Fruit fly (Drosophila melanogaster): ENCODE measurements around the gene kto.

DNA sequence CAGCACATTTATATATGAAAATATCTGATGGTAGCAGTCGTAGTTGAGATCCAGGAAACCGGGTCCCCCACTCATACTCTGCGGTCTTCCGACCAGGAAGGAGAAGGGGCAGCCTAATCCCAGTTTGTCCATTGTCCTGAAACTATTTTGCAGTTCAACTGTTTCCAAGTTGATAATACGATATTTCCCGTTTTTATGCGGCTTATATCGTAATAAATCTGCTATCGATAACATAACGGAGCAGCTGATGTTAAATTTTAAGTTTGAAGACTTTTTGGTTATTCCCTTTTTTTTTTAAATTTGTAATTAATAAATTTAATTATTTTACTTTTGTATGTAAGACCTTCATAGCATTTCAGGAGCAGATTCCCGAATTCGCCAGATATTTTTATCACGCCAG lies 35.3 kb upstream of the kto start, which contains the start of gene CG14102:
- TF ChIP-seq CG6272 (GFP tag; IDR thresholded peaks at IDR 0.05) (no peak), ase (GFP tag; IDR thresholded peaks at IDR 0.05) (no peak), esg (GFP tag; conservative IDR thresholded peaks at IDR 0.05) (no peak), Atf6 (GFP tag; IDR thresholded peaks at IDR 0.05) (no peak), exex (tag; optimal IDR thresholded peaks at IDR 0.05) (no peak), CoRest (tag; optimal IDR thresholded peaks at IDR 0.05) (no peak), CG11398 (GFP tag; optimal IDR thresholded peaks at IDR 0.05) (no peak), slou (GFP tag; optimal IDR thresholded peaks at IDR 0.05) (no peak), Sox102F (GFP tag; optimal IDR thresholded peaks at IDR 0.05) (no peak), CG13296 (GFP tag; optimal IDR thresholded peaks at IDR 0.05) (no peak), CG17359 (tag; optimal IDR thresholded peaks at IDR 0.05) (no peak), HmgZ (tag; optimal IDR thresholded peaks at IDR 0.05) (no peak), Blimp-1 (GFP tag; optimal IDR thresholded peaks at IDR 0.05) (no peak)

Measured in whole organism, embryonic.